Fruit fly (Drosophila melanogaster) whole organism, embryonic: ENCODE data around the gene CG32708.
A peak's percentile ranks its signal among the peaks of the same experiment; 100 is the strongest.

Experiments
- Awh ChIP-seq: fragments of 200-800 bp; sonication (Bioruptor generic); IDR thresholded peaks from 2 replicates; pipeline ENCODE4, ENCODE4 v1.3.6; 2022; ENCODE audit warnings: missing biosample characterization, missing genetic modification characterization
- CG10267 ChIP-seq: fragments of 200-800 bp; sonication (Bioruptor generic); optimal IDR thresholded peaks from 2 replicates; lab custom pipeline; 2018; ENCODE audit warnings: missing biosample characterization, mild to moderate bottlenecking, missing genetic modification characterization, moderate library complexity
- CG10543 ChIP-seq: fragments of 200-800 bp; sonication (Bioruptor generic); optimal IDR thresholded peaks from 3 replicates; lab custom pipeline; 2017; ENCODE audit warnings: missing biosample characterization, mild to moderate bottlenecking, missing genetic modification characterization, moderate library complexity
- CG12299 ChIP-seq: fragments of 200-800 bp; sonication (Bioruptor generic); optimal IDR thresholded peaks from 2 replicates; lab custom pipeline; 2018; ENCODE audit warnings: missing biosample characterization, mild to moderate bottlenecking, missing genetic modification characterization
- CG13424 ChIP-seq: fragments of 200-800 bp; sonication (Bioruptor generic); optimal IDR thresholded peaks from 2 replicates; lab custom pipeline; 2019; ENCODE audit warnings: missing biosample characterization, mild to moderate bottlenecking, missing genetic modification characterization, moderate library complexity
- CG14014 ChIP-seq: fragments of 200-800 bp; sonication (Bioruptor generic); IDR thresholded peaks from 2 replicates; pipeline ENCODE4 v1.3.6; 2022; ENCODE audit warnings: missing biosample characterization, missing genetic modification characterization
- CG15011 ChIP-seq: fragments of 200-800 bp; sonication (Bioruptor generic); optimal IDR thresholded peaks from 3 replicates; lab custom pipeline; 2018; ENCODE audit warnings: missing biosample characterization, mild to moderate bottlenecking, missing genetic modification characterization
- CG17829 ChIP-seq: fragments of 200-800 bp; optimal IDR thresholded peaks from 2 replicates; lab custom pipeline; 2019; ENCODE audit warnings: missing biosample characterization, mild to moderate bottlenecking, missing genetic modification characterization, moderate library complexity
- CG18011 ChIP-seq: fragments of 200-800 bp; sonication (Bioruptor generic); optimal IDR thresholded peaks from 2 replicates; lab custom pipeline; 2017; ENCODE audit warnings: missing biosample characterization, missing genetic modification characterization, mild to moderate bottlenecking, moderate library complexity, missing genotype
- CG2875 ChIP-seq: fragments of 200-800 bp; sonication (Bioruptor generic); optimal IDR thresholded peaks from 2 replicates; lab custom pipeline; 2017; ENCODE audit warnings: missing biosample characterization, mild to moderate bottlenecking, missing genetic modification characterization, missing genetic modification reagents
- CG30403 ChIP-seq: fragments of 200-800 bp; sonication (Bioruptor generic); optimal IDR thresholded peaks from 3 replicates; lab custom pipeline; 2016; ENCODE audit warnings: missing biosample characterization, missing genetic modification characterization
- CG31365 ChIP-seq: fragments of 200-800 bp; sonication (Bioruptor generic); optimal IDR thresholded peaks from 2 replicates; lab custom pipeline; 2018; ENCODE audit warnings: missing biosample characterization, mild to moderate bottlenecking, missing genetic modification characterization
- CG32532 ChIP-seq: fragments of 200-800 bp; sonication (Bioruptor generic); IDR thresholded peaks from 2 replicates; pipeline ENCODE4 v1.3.6; 2022; ENCODE audit warnings: missing biosample characterization, missing genetic modification characterization
- CG32772 ChIP-seq: fragments of 200-800 bp; sonication (Bioruptor generic); IDR thresholded peaks from 2 replicates; pipeline ENCODE4 v1.3.6; 2022; ENCODE audit warnings: missing biosample characterization, missing genetic modification characterization
- CG34422 ChIP-seq: fragments of 200-800 bp; sonication (Bioruptor generic); IDR thresholded peaks from 3 replicates; pipeline ENCODE4 v1.3.6; 2022; ENCODE audit warnings: missing biosample characterization, missing genetic modification characterization
- CG4360 ChIP-seq: fragments of 200-800 bp; sonication (Bioruptor generic); IDR thresholded peaks from 2 replicates; pipeline ENCODE4 v1.3.6; 2022; ENCODE audit warnings: missing biosample characterization, missing genetic modification characterization
- CG6791 ChIP-seq: fragments of 200-800 bp; sonication (Bioruptor generic); IDR thresholded peaks from 3 replicates; pipeline ENCODE4 v1.3.6; 2022; ENCODE audit warnings: missing biosample characterization, missing genetic modification characterization; ENCODE audit not compliant: partially characterized antibody
- CG8388 ChIP-seq: fragments of 200-800 bp; sonication (Bioruptor generic); optimal IDR thresholded peaks from 2 replicates; lab custom pipeline; 2019; ENCODE audit warnings: missing biosample characterization, mild to moderate bottlenecking, missing genetic modification characterization, moderate library complexity
- CG9215 ChIP-seq: fragments of 200-800 bp; sonication (Bioruptor generic); IDR thresholded peaks from 2 replicates; pipeline ENCODE4 v1.3.6; 2022; ENCODE audit warnings: missing biosample characterization, missing genetic modification characterization
- CG9609 ChIP-seq: fragments of 200-800 bp; sonication (Bioruptor generic); optimal IDR thresholded peaks from 3 replicates; lab custom pipeline; 2016; ENCODE audit warnings: missing biosample characterization, missing genetic modification characterization
- CG9932 ChIP-seq: fragments of 200-800 bp; sonication (Bioruptor generic); IDR thresholded peaks from 2 replicates; pipeline ENCODE4 v1.3.6; 2022; ENCODE audit warnings: missing biosample characterization, missing genetic modification characterization
- Chrac-16 ChIP-seq: fragments of 200-800 bp; sonication (Bioruptor generic); optimal IDR thresholded peaks from 3 replicates; lab custom pipeline; 2016; ENCODE audit warnings: missing biosample characterization, missing genetic modification characterization
- Fer1 ChIP-seq: fragments of 200-800 bp; sonication (Bioruptor generic); optimal IDR thresholded peaks from 2 replicates; lab custom pipeline; 2017; ENCODE audit warnings: missing biosample characterization, mild to moderate bottlenecking, missing genetic modification characterization
- HHEX ChIP-seq: fragments of 200-800 bp; sonication (Bioruptor generic); optimal IDR thresholded peaks from 3 replicates; lab custom pipeline; 2017; ENCODE audit warnings: missing biosample characterization, mild to moderate bottlenecking, missing genetic modification characterization, missing genetic modification reagents
- Hmx ChIP-seq: fragments of 200-800 bp; sonication (Bioruptor generic); optimal IDR thresholded peaks from 2 replicates; lab custom pipeline; 2016; ENCODE audit warnings: missing biosample characterization, missing genetic modification characterization
- Kr ChIP-seq: fragments of 200-800 bp; sonication (Bioruptor generic); optimal IDR thresholded peaks from 2 replicates; lab custom pipeline; 2017; ENCODE audit warnings: missing biosample characterization, mild to moderate bottlenecking, missing genetic modification characterization
- MTF-1 ChIP-seq: fragments of 200-800 bp; sonication (Bioruptor generic); optimal IDR thresholded peaks from 2 replicates; lab custom pipeline; 2018; ENCODE audit warnings: missing biosample characterization, mild to moderate bottlenecking, missing genetic modification characterization, borderline replicate concordance
- Neu2 ChIP-seq: fragments of 200-800 bp; sonication (Bioruptor generic); optimal IDR thresholded peaks from 3 replicates; lab custom pipeline; 2016; ENCODE audit warnings: missing biosample characterization, missing genetic modification characterization, borderline replicate concordance
- Oaz ChIP-seq: fragments of 200-800 bp; sonication (Bioruptor generic); IDR thresholded peaks from 2 replicates; pipeline ENCODE4 v1.3.6; 2022; ENCODE audit warnings: missing biosample characterization, missing genetic modification characterization
- Opbp ChIP-seq: fragments of 200-800 bp; sonication (Bioruptor generic); IDR thresholded peaks from 3 replicates; pipeline ENCODE4 v1.3.6; 2022; ENCODE audit warnings: missing biosample characterization, missing genetic modification characterization; ENCODE audit not compliant: partially characterized antibody
- Sin3A ChIP-seq: fragments of >200 bp; optimal IDR thresholded peaks from 2 replicates; lab custom pipeline; 2018
- aop ChIP-seq: fragments of 200-800 bp; sonication (Bioruptor generic); IDR thresholded peaks from 2 replicates; pipeline ENCODE4 v1.3.6; 2022; ENCODE audit warnings: missing biosample characterization, missing genetic modification characterization
- bbx ChIP-seq: fragments of 200-800 bp; sonication (Bioruptor generic); IDR thresholded peaks from 2 replicates; pipeline ENCODE4 v1.3.6; 2022; ENCODE audit warnings: missing biosample characterization, missing genetic modification characterization; ENCODE audit not compliant: partially characterized antibody
- bsh ChIP-seq, 2 experiments: fragments of 200-800 bp; sonication (Bioruptor generic); optimal IDR thresholded peaks; 2 replicates each; lab custom pipeline; 2017 to 2018; ENCODE audit warnings: mild to moderate bottlenecking in 2 of 2, missing biosample characterization in 2 of 2, missing genetic modification characterization in 2 of 2, moderate library complexity in 1 of 2
- chinmo ChIP-seq: fragments of 200-800 bp; sonication (Bioruptor generic); IDR thresholded peaks from 4 replicates; pipeline ENCODE4 v1.3.6; 2022; ENCODE audit warnings: missing biosample characterization, missing genetic modification characterization; ENCODE audit not compliant: partially characterized antibody
- cwo ChIP-seq: fragments of 200-800 bp; sonication (Bioruptor generic); optimal IDR thresholded peaks from 3 replicates; lab custom pipeline; 2017; ENCODE audit warnings: missing biosample characterization, missing genetic modification characterization, mild to moderate bottlenecking, moderate library complexity, missing genetic modification reagents
- dysf ChIP-seq: fragments of 200-800 bp; sonication (Bioruptor generic); IDR thresholded peaks from 3 replicates; pipeline ENCODE4 v1.3.6; 2022; ENCODE audit warnings: missing biosample characterization, missing genetic modification characterization
- fd3F ChIP-seq: fragments of 200-800 bp; sonication (Bioruptor generic); optimal IDR thresholded peaks from 2 replicates; lab custom pipeline; 2018; ENCODE audit warnings: missing biosample characterization, mild to moderate bottlenecking, missing genetic modification characterization, moderate library complexity
- fd64A ChIP-seq: fragments of 200-800 bp; sonication (Bioruptor generic); optimal IDR thresholded peaks from 3 replicates; lab custom pipeline; 2018; ENCODE audit warnings: missing biosample characterization, mild to moderate bottlenecking, missing genetic modification characterization
- gro ChIP-seq: fragments of 200-800 bp; sonication (Bioruptor generic); optimal IDR thresholded peaks from 2 replicates; lab custom pipeline; 2016; ENCODE audit warnings: missing biosample characterization, missing genetic modification characterization
- nerfin-2 ChIP-seq: fragments of 200-800 bp; sonication (Bioruptor generic); IDR thresholded peaks from 2 replicates; pipeline ENCODE4 v1.3.6; 2022; ENCODE audit warnings: missing biosample characterization, missing genetic modification characterization; ENCODE audit not compliant: partially characterized antibody
- pfk ChIP-seq: fragments of 200-800 bp; sonication (Bioruptor generic); optimal IDR thresholded peaks from 2 replicates; lab custom pipeline; 2018; ENCODE audit warnings: missing biosample characterization, mild to moderate bottlenecking, missing genetic modification characterization, moderate library complexity
- rib ChIP-seq: fragments of 200-800 bp; sonication (Bioruptor generic); IDR thresholded peaks from 2 replicates; pipeline ENCODE4 v1.3.6; 2022; ENCODE audit warnings: missing biosample characterization, missing genetic modification characterization
- row ChIP-seq: fragments of 200-800 bp; sonication (Bioruptor generic); IDR thresholded peaks from 3 replicates; pipeline ENCODE4 v1.3.6; 2022; ENCODE audit warnings: missing biosample characterization, missing genetic modification characterization
- sc ChIP-seq, 3 experiments: fragments of >200 bp in 2 of 3; fragments of 200-800 bp in 1 of 3; sonication (Bioruptor generic) in 1 of 3; optimal IDR thresholded peaks; 2 replicates in 2 of 3; 3 replicates in 1 of 3; lab custom pipeline; 2017; ENCODE audit warnings: mild to moderate bottlenecking in 1 of 3, missing biosample characterization in 1 of 3, missing genetic modification characterization in 1 of 3, missing genetic modification reagents in 1 of 3
- slou ChIP-seq: fragments of 200-800 bp; sonication (Bioruptor generic); optimal IDR thresholded peaks from 3 replicates; lab custom pipeline; 2016; ENCODE audit warnings: missing biosample characterization, missing genetic modification characterization
- so ChIP-seq: fragments of 200-800 bp; sonication (Bioruptor generic); IDR thresholded peaks from 3 replicates; pipeline ENCODE4 v1.3.6; 2022; ENCODE audit warnings: missing biosample characterization, missing genetic modification characterization
- wek ChIP-seq: fragments of 200-800 bp; sonication (Bioruptor generic); optimal IDR thresholded peaks from 3 replicates; lab custom pipeline; 2018; ENCODE audit warnings: missing biosample characterization, mild to moderate bottlenecking, missing genetic modification characterization, moderate library complexity
- yki ChIP-seq: fragments of >200 bp; optimal IDR thresholded peaks from 3 replicates; lab custom pipeline; 2018

CG32708 gene

DNA sequence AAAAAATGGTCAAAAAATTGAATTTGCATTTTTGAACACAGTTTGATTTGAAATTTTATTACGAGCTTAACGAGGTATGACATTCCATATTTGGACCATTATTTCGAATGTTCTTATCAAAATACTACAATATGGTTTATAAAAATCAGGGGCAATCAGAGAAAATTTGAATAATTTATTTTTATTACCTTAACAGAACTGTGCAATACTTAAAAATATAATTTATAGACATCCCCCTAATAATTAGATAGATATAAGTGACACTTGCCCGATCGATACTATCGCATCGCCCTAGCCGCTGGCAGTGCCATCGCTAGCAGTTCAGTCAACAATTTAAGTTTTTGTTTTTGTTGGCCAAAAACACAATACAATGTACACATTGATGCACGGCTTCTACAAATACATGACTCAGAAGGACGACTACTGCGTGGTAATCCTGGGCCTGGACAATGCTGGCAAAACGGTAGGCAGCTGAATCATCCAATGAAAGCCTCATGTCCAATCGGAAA lies 21.1 kb downstream of the CG32708 start, which contains the start of gene Arfrp1 (continued):
- no peak for TF ChIP-seq CG8388
- TF ChIP-seq bbx (GFP tag; lab: Robert Waterston, UW), result peak; percentile 85
- 0 out of 3 replicates have a peak, but pooled peaks have one; percentile 11 for TF ChIP-seq CG34422 (GFP tag; lab: Robert Waterston, UW)
- no peak for TF ChIP-seq fd64A (GFP tag; lab: Kevin White, UChicago)
- peak; percentile 20 for TF ChIP-seq CG10267 (tag; lab: Kevin White, UChicago)
- no peak for TF ChIP-seq CG31365 (tag; lab: Kevin White, UChicago)
- TF ChIP-seq Opbp, result peak; percentile 90
- TF ChIP-seq CG32532, result peak; percentile 47; the same call in 1 of the 2 replicates
- TF ChIP-seq sc (optimal IDR thresholded peaks at IDR 0.05; lab: Kevin White, UChicago), result no peak
- no peak for TF ChIP-seq sc (GFP tag; optimal IDR thresholded peaks at IDR 0.05; lab: Kevin White, UChicago)
- no peak for TF ChIP-seq Fer1 (GFP tag; lab: Kevin White, UChicago)
- no peak for TF ChIP-seq CG10543 (GFP tag; lab: Kevin White, UChicago)
- TF ChIP-seq CG9932, result peak; percentile 59
- TF ChIP-seq Neu2 (GFP tag; lab: Kevin White, UChicago), result no peak
- TF ChIP-seq CG4360 (GFP tag; lab: Robert Waterston, UW), result no peak
- 0 out of 4 replicates have a peak, but pooled peaks have one; percentile 72 for TF ChIP-seq chinmo
- no peak for TF ChIP-seq CG14014 (GFP tag; lab: Robert Waterston, UW)
- TF ChIP-seq so, result no peak
- TF ChIP-seq CG2875, result no peak
- no peak for TF ChIP-seq gro (GFP tag; lab: Kevin White, UChicago)
- TF ChIP-seq Sin3A, result no peak
- TF ChIP-seq CG13424 (tag; lab: Kevin White, UChicago), result peak; percentile 32
- TF ChIP-seq CG18011 (GFP tag; lab: Kevin White, UChicago), result no peak
- TF ChIP-seq Chrac-16, result peak; percentile 27
- TF ChIP-seq CG30403 (GFP tag; lab: Kevin White, UChicago), result peak; percentile 51
- no peak for TF ChIP-seq cwo (GFP tag; lab: Kevin White, UChicago)
- TF ChIP-seq Hmx (GFP tag; lab: Kevin White, UChicago), result peak; percentile 18
- TF ChIP-seq CG9609 (GFP tag; lab: Kevin White, UChicago), result no peak
- TF ChIP-seq nerfin-2 (GFP tag; lab: Robert Waterston, UW), result peak; percentile 45; the same call in 1 of the 2 replicates
- TF ChIP-seq wek, result peak; percentile 88
- no peak for TF ChIP-seq CG15011 (GFP tag; lab: Kevin White, UChicago)
- TF ChIP-seq CG9215 (GFP tag; lab: Robert Waterston, UW), result 0 out of 2 replicates have a peak, but pooled peaks have one; percentile 29
- no peak for TF ChIP-seq yki
- no peak for TF ChIP-seq CG32772 (GFP tag; lab: Robert Waterston, UW)
- TF ChIP-seq CG12299 (tag; lab: Kevin White, UChicago), result no peak
- TF ChIP-seq slou (GFP tag; lab: Kevin White, UChicago), result no peak
- TF ChIP-seq HHEX (GFP tag; lab: Kevin White, UChicago), result no peak
- TF ChIP-seq bsh (GFP tag; optimal IDR thresholded peaks at IDR 0.05; lab: Kevin White, UChicago), result peak in 1 of 2 experiments; percentile 5
- no peak for TF ChIP-seq aop
- no peak for TF ChIP-seq Oaz
- TF ChIP-seq dysf (GFP tag; lab: Robert Waterston, UW), result 0 out of 3 replicates have a peak, but pooled peaks have one; percentile 22
- no peak for TF ChIP-seq pfk (GFP tag; lab: Kevin White, UChicago)
- TF ChIP-seq CG6791 (GFP tag; lab: Robert Waterston, UW), result peak; percentile 76
- TF ChIP-seq rib (GFP tag; lab: Robert Waterston, UW), result no peak
- TF ChIP-seq Awh, result no peak
- no peak for TF ChIP-seq fd3F (GFP tag; lab: Kevin White, UChicago)
- TF ChIP-seq Kr (GFP tag; lab: Kevin White, UChicago), result no peak
- TF ChIP-seq MTF-1, result no peak
- TF ChIP-seq CG17829 (tag; lab: Kevin White, UChicago), result no peak
- peak; percentile 75 for TF ChIP-seq row (GFP tag; lab: Robert Waterston, UW)
